Fruit fly (Drosophila melanogaster): ENCODE data around the gene CG2604.

The CG2604 gene

dm6 chr3R:5193271-5193670, 29.9 kb downstream of the CG2604 start (continued):
- no peak for TF ChIP-seq trem (tag; optimal IDR thresholded peaks at IDR 0.05)
- TF ChIP-seq Fer1 (GFP tag; optimal IDR thresholded peaks at IDR 0.05) = peak; percentile 26
- TF ChIP-seq Hr51 (GFP tag; optimal IDR thresholded peaks at IDR 0.05) = peak in 1 of 2 experiments; percentile 1
- TF ChIP-seq salm (tag; optimal IDR thresholded peaks at IDR 0.05) = no peak
- TF ChIP-seq CG30403 (GFP tag; optimal IDR thresholded peaks at IDR 0.05) = peak; percentile 3
- no peak for TF ChIP-seq CG14441 (GFP tag; IDR thresholded peaks at IDR 0.05)
- TF ChIP-seq CG10147 (GFP tag; optimal IDR thresholded peaks at IDR 0.05) = no peak
- no peak for TF ChIP-seq oc (tag; optimal IDR thresholded peaks at IDR 0.05)
- no peak for TF ChIP-seq exex (tag; optimal IDR thresholded peaks at IDR 0.05)
- no peak for TF ChIP-seq CG8388 (GFP tag; optimal IDR thresholded peaks at IDR 0.05)
- peak; percentile 42 for TF ChIP-seq lab (GFP tag; optimal IDR thresholded peaks at IDR 0.05)
- TF ChIP-seq gem (tag; optimal IDR thresholded peaks at IDR 0.05) = peak; percentile 31
- TF ChIP-seq CG6689 (GFP tag; IDR thresholded peaks at IDR 0.05) = no peak
- TF ChIP-seq phol (tag; optimal IDR thresholded peaks at IDR 0.05) = no peak
- no peak for TF ChIP-seq disco-r (GFP tag; optimal IDR thresholded peaks at IDR 0.05)
- peak; percentile 8 for TF ChIP-seq CG15514 (GFP tag; optimal IDR thresholded peaks at IDR 0.05)
- TF ChIP-seq CG2678 (tag; optimal IDR thresholded peaks at IDR 0.05) = peak; percentile 17
- TF ChIP-seq CG30431 (GFP tag; optimal IDR thresholded peaks at IDR 0.05) = no peak
- peak; percentile 23 for TF ChIP-seq grau (tag; optimal IDR thresholded peaks at IDR 0.05)
- no peak for TF ChIP-seq pb (GFP tag; optimal IDR thresholded peaks at IDR 0.05)
- peak; percentile 19 for TF ChIP-seq dmrt99B (tag; optimal IDR thresholded peaks at IDR 0.05)
- TF ChIP-seq CG18599 (GFP tag; optimal IDR thresholded peaks at IDR 0.05) = peak; percentile 52
- peak; percentile 3 for TF ChIP-seq Xbp1 (GFP tag; optimal IDR thresholded peaks at IDR 0.05)
- 0 out of 2 replicates have a peak, but pooled peaks have one; percentile 7 for TF ChIP-seq Xrp1 (GFP tag; IDR thresholded peaks at IDR 0.05)
- TF ChIP-seq Hr78 (GFP tag; optimal IDR thresholded peaks at IDR 0.05) = no peak
- TF ChIP-seq Aef1 (GFP tag; IDR thresholded peaks at IDR 0.05) = no peak
- TF ChIP-seq dmrt11E (tag; optimal IDR thresholded peaks at IDR 0.05) = no peak
- no peak for TF ChIP-seq CG1602 (GFP tag; optimal IDR thresholded peaks at IDR 0.05)
- no peak for TF ChIP-seq ci (GFP tag; IDR thresholded peaks at IDR 0.05)
- peak; percentile 10 for TF ChIP-seq CG7556 (GFP tag; optimal IDR thresholded peaks at IDR 0.05)
- peak; percentile 25 for TF ChIP-seq Meics (GFP tag; optimal IDR thresholded peaks at IDR 0.05)
- no peak for TF ChIP-seq Taf1 (GFP tag; IDR thresholded peaks at IDR 0.05)
- TF ChIP-seq dati (GFP tag; IDR thresholded peaks at IDR 0.05) = no peak
- TF ChIP-seq CG12236 (GFP tag; optimal IDR thresholded peaks at IDR 0.05) = no peak
- TF ChIP-seq Dip3 (GFP tag; optimal IDR thresholded peaks at IDR 0.05) = no peak
- no peak for TF ChIP-seq YL-1 (GFP tag; optimal IDR thresholded peaks at IDR 0.05)
- TF ChIP-seq Hmr (GFP tag; optimal IDR thresholded peaks at IDR 0.05) = peak; percentile 20
- peak; percentile 80 for TF ChIP-seq D19B (GFP tag; optimal IDR thresholded peaks at IDR 0.05)
- TF ChIP-seq eve (GFP tag; optimal IDR thresholded peaks at IDR 0.05) = peak in 1 of 2 experiments; percentile 48
- TF ChIP-seq CG2120 (GFP tag; optimal IDR thresholded peaks at IDR 0.05) = peak; percentile 23
- TF ChIP-seq odd (GFP tag; optimal IDR thresholded peaks at IDR 0.05) = no peak
- no peak for TF ChIP-seq nerfin-2 (GFP tag; IDR thresholded peaks at IDR 0.05; ENCODE audit: partially characterized antibody)
